Worm (Caenorhabditis elegans) whole organism, midembryonic: ENCODE measurements around the gene K10G6.5.

Source experiments
- T22C8.4 ChIP-seq: fragments of 200-800 bp; sonication (Bioruptor generic); IDR thresholded peaks from 2 replicates; pipeline ENCODE4 v1.3.6; 2022; ENCODE audit warnings: missing genetic modification characterization, missing compliant biosample characterization
- cog-1 ChIP-seq: sonication (generic microtip); optimal IDR thresholded peaks from 2 replicates; lab custom pipeline; 2016; ENCODE audit warnings: missing genetic modification characterization, missing compliant biosample characterization
- flt-1 ChIP-seq: fragments of 200-800 bp; sonication (Bioruptor generic); IDR thresholded peaks from 2 replicates; pipeline ENCODE4 v1.3.6; 2022; ENCODE audit warnings: missing genetic modification characterization, missing compliant biosample characterization
- klf-2 ChIP-seq: fragments of 200-800 bp; sonication (Bioruptor generic); conservative IDR thresholded peaks from 2 replicates; pipeline ENCODE4 v1.3.6; 2022; ENCODE audit warnings: missing genetic modification reagents, missing genetic modification characterization, missing compliant biosample characterization
- med-1 ChIP-seq: sonication (generic microtip); optimal IDR thresholded peaks from 2 replicates; lab custom pipeline; 2017; ENCODE audit warnings: missing genetic modification characterization, mild to moderate bottlenecking, missing compliant biosample characterization, antibody characterized with exemption, missing genetic modification reagents; ENCODE audit not compliant: insufficient read depth
- ref-1 ChIP-seq: fragments of 200-800 bp; sonication (Bioruptor generic); conservative IDR thresholded peaks from 2 replicates; pipeline ENCODE4 v1.3.6; 2022; ENCODE audit warnings: missing genetic modification reagents, missing genetic modification characterization, missing compliant biosample characterization
- tab-1 ChIP-seq: fragments of 200-800 bp; sonication (Bioruptor generic); IDR thresholded peaks from 2 replicates; pipeline ENCODE4 v1.3.6; 2022; ENCODE audit warnings: missing genetic modification characterization, missing compliant biosample characterization
- ztf-23 ChIP-seq: fragments of 200-800 bp; sonication (Bioruptor generic); IDR thresholded peaks from 2 replicates; pipeline ENCODE4 v1.3.6; 2022; ENCODE audit warnings: missing genetic modification reagents, missing genetic modification characterization, missing compliant biosample characterization

- TF ChIP-seq flt-1 (GFP tag; lab: Robert Waterston, UW) (no peak; the same call in 1 of the 2 replicates), ztf-23 (GFP tag; lab: Robert Waterston, UW) (no peak), T22C8.4 (no peak), ref-1 (GFP tag; lab: Robert Waterston, UW) (no peak), klf-2 (GFP tag; lab: Robert Waterston, UW) (no peak), cog-1 (tag; lab: Kevin White, UChicago) (no peak), tab-1 (GFP tag; lab: Robert Waterston, UW) (no peak), med-1 (GFP tag; lab: Kevin White, UChicago) (no peak)
Observed at ce11 chrII:3965665-3966416, 21.2 kb upstream of the K10G6.5 start.
